Fruit fly (Drosophila melanogaster): ENCODE data around the gene nudC.

dm6 chr3L:16758504-16759109 lies 46.2 kb upstream of the nudC start:
- no peak for TF ChIP-seq h (optimal IDR thresholded peaks at IDR 0.05)
- no peak for TF ChIP-seq ttk (optimal IDR thresholded peaks at IDR 0.05)
- no peak for TF ChIP-seq Sin3A (optimal IDR thresholded peaks at IDR 0.05)
- no peak for TF ChIP-seq Myc (optimal IDR thresholded peaks at IDR 0.05)
- TF ChIP-seq insv (optimal IDR thresholded peaks at IDR 0.05) = no peak
